Worm (Caenorhabditis elegans): ENCODE data around the gene uvs-1.

uvs-1 gene

ce11 chrV:7826917-7827316 is 22.9 kb upstream of the uvs-1 start, which contains the start of gene mig-6:
Gene mig-6, plus strand, starts transcription at chrV:7827217.
- TF ChIP-seq elt-4 (tag; optimal IDR thresholded peaks at IDR 0.05): no peak
- no peak for TF ChIP-seq ceh-48 (tag; optimal IDR thresholded peaks at IDR 0.05)
- no peak for TF ChIP-seq hlh-30 (tag; optimal IDR thresholded peaks at IDR 0.05; ENCODE audit: insufficient read depth)
- TF ChIP-seq eyg-1 (tag; optimal IDR thresholded peaks at IDR 0.05): no peak
- TF ChIP-seq lin-11 (tag; optimal IDR thresholded peaks at IDR 0.05): no peak
- no peak for TF ChIP-seq ceh-18 (tag; optimal IDR thresholded peaks at IDR 0.05)
- TF ChIP-seq nhr-232 (tag; optimal IDR thresholded peaks at IDR 0.05): no peak
- TF ChIP-seq tbx-7 (tag; optimal IDR thresholded peaks at IDR 0.05): no peak
- no peak for TF ChIP-seq sdc-2 (tag; optimal IDR thresholded peaks at IDR 0.05)
- no peak for TF ChIP-seq ceh-22 (tag; optimal IDR thresholded peaks at IDR 0.05)

ce11 chrV:7826362-7826761 is 22.4 kb upstream of the uvs-1 start:
- TF ChIP-seq ceh-30 (tag; optimal IDR thresholded peaks at IDR 0.05) (no peak), hlh-8 (tag; optimal IDR thresholded peaks at IDR 0.05) (peak; percentile 64), pha-2 (tag; optimal IDR thresholded peaks at IDR 0.05) (no peak), unc-55 (GFP tag; optimal IDR thresholded peaks at IDR 0.05) (peak; percentile 3), hlh-13 (GFP tag; optimal IDR thresholded peaks at IDR 0.05) (no peak)

ce11 chrV:7825836-7826235 is 21.8 kb upstream of the uvs-1 start:
- TF ChIP-seq unc-55 (GFP tag; optimal IDR thresholded peaks at IDR 0.05) (peak; percentile 58), ceh-2 (tag; optimal IDR thresholded peaks at IDR 0.05) (no peak), ceh-45 (GFP tag; IDR thresholded peaks at IDR 0.05) (no peak), hlh-13 (GFP tag; optimal IDR thresholded peaks at IDR 0.05) (no peak)

- TF ChIP-seq unc-55 (GFP tag; optimal IDR thresholded peaks at IDR 0.05) (peak; percentile 10), pax-1 (tag; optimal IDR thresholded peaks at IDR 0.05) (no peak), odd-2 (tag; optimal IDR thresholded peaks at IDR 0.05) (no peak), pag-3 (tag; optimal IDR thresholded peaks at IDR 0.05; ENCODE audit: borderline replicate concordance) (no peak), hlh-8 (tag; optimal IDR thresholded peaks at IDR 0.05) (peak; percentile 58), tbx-7 (tag; optimal IDR thresholded peaks at IDR 0.05) (no peak), ceh-19 (GFP tag; optimal IDR thresholded peaks at IDR 0.05) (no peak), pros-1 (tag; optimal IDR thresholded peaks at IDR 0.05) (no peak)
These were observed 20.1 kb upstream of the uvs-1 start for ce11 chrV:7824138-7824537.

- TF ChIP-seq pax-1 (tag; optimal IDR thresholded peaks at IDR 0.05) (no peak), ceh-9 (tag; optimal IDR thresholded peaks at IDR 0.05) (no peak), nfya-1 (tag; optimal IDR thresholded peaks at IDR 0.05) (peak; percentile 16), hlh-30 (tag; optimal IDR thresholded peaks at IDR 0.05; ENCODE audit: insufficient read depth) (no peak), ceh-48 (tag; optimal IDR thresholded peaks at IDR 0.05) (no peak), unc-42 (tag; optimal IDR thresholded peaks at IDR 0.05) (no peak), unc-55 (GFP tag; optimal IDR thresholded peaks at IDR 0.05) (peak; percentile 98), zip-5 (tag; optimal IDR thresholded peaks at IDR 0.05) (no peak), npax-4 (tag; optimal IDR thresholded peaks at IDR 0.05) (no peak), ceh-18 (tag; optimal IDR thresholded peaks at IDR 0.05) (peak; percentile 77), sox-4 (tag; optimal IDR thresholded peaks at IDR 0.05) (no peak), lim-6 (tag; optimal IDR thresholded peaks at IDR 0.05) (no peak), fkh-6 (tag; optimal IDR thresholded peaks at IDR 0.05) (no peak), sox-2 (GFP tag; IDR thresholded peaks at IDR 0.05) (no peak), sdc-2 (tag; optimal IDR thresholded peaks at IDR 0.05) (no peak), ref-2 (tag; optimal IDR thresholded peaks at IDR 0.05) (no peak), pha-4 (tag; optimal IDR thresholded peaks at IDR 0.05) (no peak), ceh-22 (tag; optimal IDR thresholded peaks at IDR 0.05) (no peak), hlh-6 (tag; optimal IDR thresholded peaks at IDR 0.05) (peak; percentile 40), pag-3 (tag; optimal IDR thresholded peaks at IDR 0.05; ENCODE audit: borderline replicate concordance) (no peak), ceh-31 (tag; optimal IDR thresholded peaks at IDR 0.05) (no peak), dve-1 (tag; optimal IDR thresholded peaks at IDR 0.05) (no peak), syd-9 (tag; optimal IDR thresholded peaks at IDR 0.05) (no peak), tbx-2 (tag; optimal IDR thresholded peaks at IDR 0.05) (peak; percentile 23), hlh-8 (tag; optimal IDR thresholded peaks at IDR 0.05) (no peak), ceh-2 (tag; optimal IDR thresholded peaks at IDR 0.05) (no peak), rnt-1 (tag; optimal IDR thresholded peaks at IDR 0.05) (peak; percentile 95), fkh-10 (GFP tag; optimal IDR thresholded peaks at IDR 0.05) (no peak), dmd-4 (tag; optimal IDR thresholded peaks at IDR 0.05; ENCODE audit: borderline replicate concordance) (no peak), ama-1 (optimal IDR thresholded peaks at IDR 0.05) (no peak), ceh-19 (GFP tag; optimal IDR thresholded peaks at IDR 0.05) (no peak), K02D7.2 (tag; optimal IDR thresholded peaks at IDR 0.05) (no peak), gmeb-2 (tag; optimal IDR thresholded peaks at IDR 0.05) (no peak)
These were observed 18.6 kb upstream of the uvs-1 start for ce11 chrV:7822655-7823054.
